Fruit fly (Drosophila melanogaster): Measurements from ENCODE around the gene GATAe.

Gene GATAe

DNA sequence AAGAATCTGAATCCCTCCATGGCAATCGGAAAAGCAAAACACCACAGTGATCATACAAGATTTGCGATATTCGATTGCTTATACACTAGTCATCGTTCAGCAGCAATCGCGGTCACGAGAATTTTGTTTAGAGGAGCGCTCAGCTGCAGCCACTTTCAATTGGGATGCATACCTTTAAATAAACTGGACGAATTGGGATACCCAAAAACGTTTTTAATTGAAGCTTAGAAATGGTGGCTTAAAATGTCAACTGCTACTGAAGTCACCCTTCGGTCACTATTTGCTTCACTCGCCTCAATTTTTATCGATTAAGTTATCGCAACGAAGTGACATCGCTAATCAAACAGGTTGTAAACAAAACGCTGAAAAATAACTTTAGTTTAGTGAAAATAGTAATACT, 40.5 kb downstream of the GATAe start, which contains the start of the genes IKKbeta and CG5013:
Gene IKKbeta, minus strand, starts transcription at position 53 of the 400 bp plus-strand sequence.
Gene CG5013, plus strand, starts transcription at position 302 of the 400 bp plus-strand sequence.
- TF ChIP-seq HLH106 (tag; optimal IDR thresholded peaks at IDR 0.05): peak; percentile 69
- no peak for TF ChIP-seq GATAd (GFP tag; optimal IDR thresholded peaks at IDR 0.05)
- TF ChIP-seq Abd-B (GFP tag; optimal IDR thresholded peaks at IDR 0.05): no peak
- TF ChIP-seq Sp1 (GFP tag; optimal IDR thresholded peaks at IDR 0.05): peak; percentile 42
- no peak for TF ChIP-seq Dif (GFP tag; optimal IDR thresholded peaks at IDR 0.05; ENCODE audit: partially characterized antibody)
- peak; percentile 55 for TF ChIP-seq ey (GFP tag; optimal IDR thresholded peaks at IDR 0.05)
- TF ChIP-seq N (GFP tag; optimal IDR thresholded peaks at IDR 0.05): no peak
- no peak for TF ChIP-seq Hnf4 (GFP tag; optimal IDR thresholded peaks at IDR 0.05)
- TF ChIP-seq brk (GFP tag; optimal IDR thresholded peaks at IDR 0.05): no peak
- TF ChIP-seq tai (GFP tag; optimal IDR thresholded peaks at IDR 0.05): no peak
- no peak for TF ChIP-seq CrebA (GFP tag; optimal IDR thresholded peaks at IDR 0.05; ENCODE audit: borderline replicate concordance)
- peak; percentile 66 for TF ChIP-seq br (GFP tag; optimal IDR thresholded peaks at IDR 0.05)
- TF ChIP-seq psq (GFP tag; optimal IDR thresholded peaks at IDR 0.05): peak; percentile 48
- TF ChIP-seq CG9705 (GFP tag; optimal IDR thresholded peaks at IDR 0.05): peak; percentile 8
- peak; percentile 35 for TF ChIP-seq fru (GFP tag; optimal IDR thresholded peaks at IDR 0.05)
- TF ChIP-seq Myc (optimal IDR thresholded peaks at IDR 0.05): no peak
- no peak for TF ChIP-seq dl (GFP tag; optimal IDR thresholded peaks at IDR 0.05; ENCODE audit: insufficient read depth in 1 of 2, partially characterized antibody in 2 of 2)
- no peak for TF ChIP-seq lola (GFP tag; optimal IDR thresholded peaks at IDR 0.05)
- TF ChIP-seq sv (GFP tag; optimal IDR thresholded peaks at IDR 0.05): peak; percentile 17
- TF ChIP-seq Mio (GFP tag; optimal IDR thresholded peaks at IDR 0.05): no peak
- no peak for TF ChIP-seq Rel (GFP tag; optimal IDR thresholded peaks at IDR 0.05)
- TF ChIP-seq Rel (tag; optimal IDR thresholded peaks at IDR 0.05): no peak
- TF ChIP-seq Hr78 (GFP tag; optimal IDR thresholded peaks at IDR 0.05): no peak
- TF ChIP-seq usp (GFP tag; optimal IDR thresholded peaks at IDR 0.05): no peak
- TF ChIP-seq rgr (GFP tag; optimal IDR thresholded peaks at IDR 0.05): peak; percentile 66
- peak in 1 of 2 experiments; percentile 69 for TF ChIP-seq foxo (GFP tag; optimal IDR thresholded peaks at IDR 0.05)
- no peak for TF ChIP-seq Dfd (GFP tag; optimal IDR thresholded peaks at IDR 0.05)
- peak; percentile 42 for TF ChIP-seq Jra (GFP tag; optimal IDR thresholded peaks at IDR 0.05)
- TF ChIP-seq jim (GFP tag; optimal IDR thresholded peaks at IDR 0.05): no peak
- no peak for TF ChIP-seq OdsH (GFP tag; optimal IDR thresholded peaks at IDR 0.05)
- TF ChIP-seq pan (optimal IDR thresholded peaks at IDR 0.05): no peak
- no peak for TF ChIP-seq dmrt93B (GFP tag; optimal IDR thresholded peaks at IDR 0.05)
- TF ChIP-seq CG32264 (GFP tag; optimal IDR thresholded peaks at IDR 0.05): no peak
- no peak for TF ChIP-seq Vsx2 (GFP tag; optimal IDR thresholded peaks at IDR 0.05; ENCODE audit: partially characterized antibody)
- no peak for TF ChIP-seq sage (GFP tag; optimal IDR thresholded peaks at IDR 0.05)
- TF ChIP-seq h (GFP tag; optimal IDR thresholded peaks at IDR 0.05): peak; percentile 50
- no peak for TF ChIP-seq dsf (GFP tag; optimal IDR thresholded peaks at IDR 0.05; ENCODE audit: borderline replicate concordance)
- TF ChIP-seq woc (GFP tag; optimal IDR thresholded peaks at IDR 0.05): no peak
- TF ChIP-seq Hr83 (GFP tag; optimal IDR thresholded peaks at IDR 0.05; ENCODE audit: poor library complexity, severe bottlenecking): no peak

DNA sequence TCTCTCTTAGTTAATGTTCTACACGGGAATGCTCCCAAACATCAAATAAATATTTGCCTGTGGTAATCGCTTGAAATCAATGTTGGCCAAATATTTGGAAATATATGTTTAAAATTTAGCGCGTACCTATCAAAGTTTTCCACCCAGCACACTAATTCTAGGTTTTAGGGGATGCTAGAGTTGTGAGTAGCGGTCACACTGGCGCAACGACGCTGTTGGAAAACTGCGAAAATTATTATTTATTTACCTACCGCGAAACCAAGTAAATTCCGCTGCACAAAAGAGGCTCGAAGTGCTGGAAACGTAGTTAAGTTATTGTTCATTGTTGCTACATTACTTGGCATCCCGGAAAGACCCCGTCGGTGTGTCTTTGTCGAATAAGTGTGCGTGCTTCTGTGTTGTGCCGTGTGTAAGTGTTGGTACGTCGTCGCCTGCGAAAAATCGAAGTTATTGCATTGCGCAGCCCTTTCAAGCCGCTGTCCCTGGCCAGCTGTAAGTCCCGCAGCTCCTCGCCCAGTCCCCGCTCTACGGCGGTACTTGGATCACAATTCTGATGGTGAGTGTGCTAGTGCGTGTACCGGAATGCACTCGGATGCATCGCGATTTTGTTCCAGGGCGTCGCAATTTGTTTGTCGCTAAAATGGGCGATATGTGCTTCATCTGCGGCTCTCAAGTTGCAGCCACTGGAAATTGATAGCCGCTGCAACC, 41.9 kb downstream of the GATAe start, which contains the start of gene msps:
Gene msps, plus strand, starts transcription at position 181 of the 708 bp plus-strand sequence.
- TF ChIP-seq fru (GFP tag; optimal IDR thresholded peaks at IDR 0.05): no peak
- TF ChIP-seq Rel (GFP tag; optimal IDR thresholded peaks at IDR 0.05): no peak
- peak; percentile 19 for TF ChIP-seq Rel (tag; optimal IDR thresholded peaks at IDR 0.05)

DNA sequence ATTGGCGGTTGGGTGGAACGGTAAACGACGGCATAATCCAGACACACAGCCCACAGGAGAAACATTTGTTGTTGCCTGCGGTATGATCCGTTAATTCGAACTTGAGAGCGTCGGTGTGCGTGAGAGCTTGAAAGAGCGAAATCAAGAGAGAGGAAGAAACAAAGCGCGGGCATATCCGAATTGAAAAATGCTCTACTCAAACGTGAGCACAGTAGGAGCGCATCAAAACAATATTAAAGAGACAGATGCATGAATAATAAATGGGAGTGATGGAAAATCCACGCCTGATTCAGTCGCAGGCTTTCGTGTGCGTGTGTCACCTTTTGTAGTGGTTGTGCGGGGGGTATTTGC, 42.4 kb downstream of the GATAe start:
- no peak for TF ChIP-seq fru (GFP tag; optimal IDR thresholded peaks at IDR 0.05)
- no peak for TF ChIP-seq N (GFP tag; optimal IDR thresholded peaks at IDR 0.05)
- TF ChIP-seq psq (GFP tag; optimal IDR thresholded peaks at IDR 0.05): peak; percentile 29
- no peak for TF ChIP-seq lola (GFP tag; optimal IDR thresholded peaks at IDR 0.05)
- TF ChIP-seq usp (GFP tag; optimal IDR thresholded peaks at IDR 0.05): no peak
- TF ChIP-seq jim (GFP tag; optimal IDR thresholded peaks at IDR 0.05): no peak
- TF ChIP-seq dsf (GFP tag; optimal IDR thresholded peaks at IDR 0.05; ENCODE audit: borderline replicate concordance): no peak
- TF ChIP-seq Mio (GFP tag; optimal IDR thresholded peaks at IDR 0.05): no peak
- no peak for TF ChIP-seq Sp1 (GFP tag; optimal IDR thresholded peaks at IDR 0.05)
- TF ChIP-seq br (GFP tag; optimal IDR thresholded peaks at IDR 0.05): peak; percentile 33
- TF ChIP-seq dl (GFP tag; optimal IDR thresholded peaks at IDR 0.05; ENCODE audit: insufficient read depth in 1 of 2, partially characterized antibody in 2 of 2): peak in 1 of 2 experiments; percentile 22
- no peak for TF ChIP-seq HLH106 (tag; optimal IDR thresholded peaks at IDR 0.05)
- no peak for TF ChIP-seq pan (optimal IDR thresholded peaks at IDR 0.05)
- TF ChIP-seq Rel (GFP tag; optimal IDR thresholded peaks at IDR 0.05): no peak
- TF ChIP-seq Rel (tag; optimal IDR thresholded peaks at IDR 0.05): no peak
- TF ChIP-seq rgr (GFP tag; optimal IDR thresholded peaks at IDR 0.05): no peak
- TF ChIP-seq brk (GFP tag; optimal IDR thresholded peaks at IDR 0.05): no peak
- peak; percentile 4 for TF ChIP-seq Hr83 (GFP tag; optimal IDR thresholded peaks at IDR 0.05; ENCODE audit: poor library complexity, severe bottlenecking)
- TF ChIP-seq Dif (GFP tag; optimal IDR thresholded peaks at IDR 0.05; ENCODE audit: partially characterized antibody): peak; percentile 34
- TF ChIP-seq Hr78 (GFP tag; optimal IDR thresholded peaks at IDR 0.05): no peak

All from whole organism, wandering third instar larva.